Worm (Caenorhabditis elegans) whole organism, L1 larva: ENCODE data around the gene F43C1.5.
A peak's percentile ranks its signal among the peaks of the same experiment; 100 is the strongest.

Experiments
- F16B12.6 ChIP-seq: fragments of 150-350 bp; optimal IDR thresholded peaks from 2 replicates; lab custom pipeline; 2014; ENCODE audit warnings: missing biosample characterization, missing genetic modification characterization
- Y116A8C.19 ChIP-seq: sonication (generic microtip); optimal IDR thresholded peaks from 2 replicates; lab custom pipeline; 2016; ENCODE audit warnings: missing compliant biosample characterization, missing genetic modification characterization, borderline replicate concordance
- aha-1 ChIP-seq: fragments of 150-350 bp; optimal IDR thresholded peaks from 2 replicates; lab custom pipeline; 2014; ENCODE audit warnings: missing biosample characterization, missing genetic modification characterization
- ama-1 ChIP-seq: fragments of 150-350 bp; optimal IDR thresholded peaks from 2 replicates; lab custom pipeline; 2014
- blmp-1 ChIP-seq: fragments of 150-350 bp; optimal IDR thresholded peaks from 2 replicates; lab custom pipeline; 2014; ENCODE audit warnings: missing biosample characterization, missing genetic modification characterization
- ces-1 ChIP-seq: fragments of 150-350 bp; optimal IDR thresholded peaks from 2 replicates; lab custom pipeline; 2014; ENCODE audit warnings: missing biosample characterization, missing genetic modification reagents, missing genetic modification characterization
- efl-1 ChIP-seq, 4 experiments: fragments of 150-350 bp; optimal IDR thresholded peaks in 3 of 4; peaks in 1 of 4; 1 replicate in 1 of 4; 2 replicates in 3 of 4; lab custom pipeline; 2014; ENCODE audit warnings: missing biosample characterization in 2 of 4, missing genetic modification characterization in 2 of 4, missing genetic modification reagents in 2 of 4
- egl-13 ChIP-seq: sonication (generic microtip); optimal IDR thresholded peaks from 2 replicates; lab custom pipeline; 2016; ENCODE audit warnings: missing genotype, missing genetic modification reagents, missing genetic modification characterization, missing compliant biosample characterization
- egl-27 ChIP-seq, 2 experiments: fragments of 150-350 bp in 1 of 2; sonication (generic microtip); optimal IDR thresholded peaks; 3 replicates each; lab custom pipeline; 2017 to 2018; ENCODE audit warnings: missing biosample characterization in 2 of 2, missing genetic modification characterization in 2 of 2, missing genetic modification reagents in 2 of 2
- elt-3 ChIP-seq, 6 experiments: fragments of 150-350 bp in 1 of 6; sonication (generic microtip); optimal IDR thresholded peaks; 2 replicates each; lab custom pipeline; 2017 to 2018; ENCODE audit warnings: missing biosample characterization in 6 of 6, missing genetic modification characterization in 6 of 6, inconsistent platforms in 1 of 6
- ets-5 ChIP-seq: fragments of 200-800 bp; sonication (Bioruptor generic); IDR thresholded peaks from 2 replicates; pipeline ENCODE4 v1.3.6; 2022; ENCODE audit warnings: missing genetic modification characterization, missing compliant biosample characterization
- fos-1 ChIP-seq: fragments of 150-350 bp; optimal IDR thresholded peaks from 2 replicates; lab custom pipeline; 2014; ENCODE audit warnings: missing biosample characterization, missing genetic modification characterization
- hlh-17 ChIP-seq: fragments of 200-800 bp; sonication (Bioruptor generic); optimal IDR thresholded peaks from 2 replicates; lab custom pipeline; 2018; ENCODE audit warnings: missing genetic modification characterization, mild to moderate bottlenecking, missing compliant biosample characterization, moderate library complexity, borderline replicate concordance
- isw-1 ChIP-seq: fragments of 200-800 bp; sonication (Bioruptor generic); IDR thresholded peaks from 2 replicates; pipeline ENCODE4 v1.3.6; 2022; ENCODE audit warnings: missing genetic modification characterization, missing compliant biosample characterization
- lin-14 ChIP-seq: fragments of 200-800 bp; sonication (Bioruptor generic); optimal IDR thresholded peaks from 2 replicates; lab custom pipeline; 2018; ENCODE audit warnings: mild to moderate bottlenecking, missing genetic modification characterization, moderate library complexity, missing compliant biosample characterization
- lin-15B ChIP-seq: fragments of 150-350 bp; sonication (generic microtip); optimal IDR thresholded peaks from 3 replicates; lab custom pipeline; 2014; ENCODE audit warnings: missing biosample characterization, missing genetic modification characterization
- lsy-2 ChIP-seq, 2 experiments: fragments of 150-350 bp; optimal IDR thresholded peaks; 2 replicates each; lab custom pipeline; 2014; ENCODE audit warnings: missing biosample characterization in 2 of 2, missing genetic modification characterization in 2 of 2
- mab-9 ChIP-seq: fragments of 200-800 bp; sonication (Bioruptor generic); IDR thresholded peaks from 2 replicates; pipeline ENCODE4 v1.3.6; 2022; ENCODE audit warnings: missing genetic modification reagents, missing genetic modification characterization, missing compliant biosample characterization
- mep-1 ChIP-seq: fragments of 150-350 bp; optimal IDR thresholded peaks from 2 replicates; lab custom pipeline; 2014; ENCODE audit warnings: missing biosample characterization, missing genetic modification characterization
- nhr-12 ChIP-seq: sonication (generic microtip); optimal IDR thresholded peaks from 2 replicates; lab custom pipeline; 2017; ENCODE audit warnings: missing biosample characterization, missing genetic modification characterization
- nhr-20 ChIP-seq: sonication (generic microtip); optimal IDR thresholded peaks from 2 replicates; lab custom pipeline; 2016; ENCODE audit warnings: mild to moderate bottlenecking, missing genetic modification characterization, missing compliant biosample characterization
- nhr-28 ChIP-seq: fragments of 150-350 bp; optimal IDR thresholded peaks from 2 replicates; lab custom pipeline; 2014; ENCODE audit warnings: missing biosample characterization, missing genetic modification characterization
- nhr-76 ChIP-seq: sonication (generic microtip); optimal IDR thresholded peaks from 2 replicates; lab custom pipeline; 2017; ENCODE audit warnings: missing biosample characterization, missing genetic modification characterization
- nhr-85 ChIP-seq: sonication (generic microtip); peaks from one replicate; lab custom pipeline; 2016; ENCODE audit warnings: missing genetic modification characterization, inconsistent platforms, missing compliant biosample characterization
- pqm-1 ChIP-seq: sonication (generic microtip); optimal IDR thresholded peaks from 3 replicates; lab custom pipeline; 2017; ENCODE audit warnings: missing biosample characterization, missing genetic modification characterization
- skn-1 ChIP-seq: fragments of 150-350 bp; optimal IDR thresholded peaks from 2 replicates; lab custom pipeline; 2014; ENCODE audit warnings: missing biosample characterization, missing genetic modification characterization
- snpc-4 ChIP-seq: fragments of 150-350 bp; optimal IDR thresholded peaks from 2 replicates; lab custom pipeline; 2014; ENCODE audit warnings: missing biosample characterization, missing genetic modification characterization
- snu-23 ChIP-seq: sonication (generic microtip); optimal IDR thresholded peaks from 2 replicates; lab custom pipeline; 2016; ENCODE audit warnings: missing genetic modification characterization, missing compliant biosample characterization
- sox-4 ChIP-seq: sonication (generic microtip); optimal IDR thresholded peaks from 2 replicates; lab custom pipeline; 2016; ENCODE audit warnings: missing genetic modification characterization, missing compliant biosample characterization
- sptf-1 ChIP-seq: fragments of 150-350 bp; optimal IDR thresholded peaks from 2 replicates; lab custom pipeline; 2014; ENCODE audit warnings: missing biosample characterization, missing genetic modification characterization
- sup-37 ChIP-seq: fragments of 200-800 bp; sonication (Bioruptor generic); optimal IDR thresholded peaks from 2 replicates; lab custom pipeline; 2018; ENCODE audit warnings: mild to moderate bottlenecking, missing genetic modification characterization, missing compliant biosample characterization
- tbx-2 ChIP-seq: sonication (generic microtip); optimal IDR thresholded peaks from 2 replicates; lab custom pipeline; 2016; ENCODE audit warnings: missing genetic modification characterization, missing compliant biosample characterization
- tlp-1 ChIP-seq: fragments of 150-350 bp; optimal IDR thresholded peaks from 2 replicates; lab custom pipeline; 2014; ENCODE audit warnings: missing biosample characterization, missing genetic modification characterization
- unc-62 ChIP-seq: fragments of 150-350 bp; optimal IDR thresholded peaks from 2 replicates; lab custom pipeline; 2014; ENCODE audit warnings: missing biosample characterization, missing genetic modification reagents, missing genetic modification characterization

F43C1.5 gene

DNA sequence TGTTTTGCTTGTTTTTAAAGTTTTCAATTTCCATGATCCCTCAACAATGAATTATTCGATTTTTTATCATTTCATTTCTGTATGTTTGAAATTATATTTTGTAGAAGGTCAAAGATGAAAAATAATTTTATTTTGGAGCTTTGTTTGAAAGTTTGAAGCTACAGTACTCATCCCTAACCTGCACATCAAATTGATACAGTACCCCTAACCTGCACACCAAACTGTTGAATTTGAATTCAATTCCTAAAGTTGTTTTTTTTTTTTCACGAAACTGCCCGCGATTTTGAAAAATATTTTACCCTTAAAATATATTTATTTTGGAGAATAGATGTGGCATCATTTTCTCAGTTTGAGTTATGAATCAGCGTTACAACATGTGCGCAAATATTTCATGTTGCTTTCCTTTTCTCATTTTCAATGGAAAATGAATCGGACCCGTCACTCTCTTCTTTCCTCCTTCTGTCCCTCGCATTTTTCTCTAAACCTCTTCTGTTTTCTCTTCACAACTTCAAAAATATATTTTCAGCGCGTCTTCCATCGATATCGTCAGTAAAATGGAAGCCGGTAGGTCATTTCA, 23.1 kb upstream of the F43C1.5 start, which contains the start of gene R74.8:
Gene R74.8, plus strand, starts transcription at position 527 of the 577 bp plus-strand sequence.
- TF ChIP-seq lsy-2 (tag; optimal IDR thresholded peaks at IDR 0.05; lab: Kevin White, UChicago) (peak in 1 of 2 experiments; percentile 63), tlp-1 (no peak), blmp-1 (peak; percentile 28)

- no peak for TF ChIP-seq sox-4 (tag; lab: Kevin White, UChicago)
- no peak for TF ChIP-seq aha-1 (tag; lab: Kevin White, UChicago)
- no peak for TF ChIP-seq F16B12.6 (tag; lab: Kevin White, UChicago)
- no peak for TF ChIP-seq egl-13 (tag; lab: Kevin White, UChicago)
- TF ChIP-seq Y116A8C.19 (tag; lab: Kevin White, UChicago), result no peak
- TF ChIP-seq blmp-1, result peak; percentile 29
- TF ChIP-seq tlp-1, result no peak
Measured at ce11 chrIII:4208210-4208609, 20.7 kb upstream of the F43C1.5 start.

ce11 chrIII:4209188-4209587, 19.8 kb upstream of the F43C1.5 start, which contains the start of gene phlp-2:
Gene phlp-2, plus strand, starts transcription at chrIII:4209488.
- TF ChIP-seq F16B12.6 (tag; lab: Kevin White, UChicago) (no peak), hlh-17 (GFP tag; lab: Kevin White, UChicago) (no peak), nhr-12 (tag; lab: Kevin White, UChicago) (no peak), fos-1 (no peak), ets-5 (GFP tag; lab: Robert Waterston, UW) (no peak), snu-23 (GFP tag; lab: Kevin White, UChicago) (no peak), ama-1 (lab: Kevin White, UChicago) (no peak), nhr-76 (no peak), sptf-1 (tag; lab: Kevin White, UChicago) (no peak), efl-1 (optimal IDR thresholded peaks at IDR 0.05; lab: Kevin White, UChicago) (no peak), efl-1 (GFP tag; optimal IDR thresholded peaks at IDR 0.05 in 1 of 2; lab: Kevin White, UChicago) (no peak), mab-9 (GFP tag; lab: Robert Waterston, UW) (no peak), lin-14 (GFP tag; lab: Kevin White, UChicago) (no peak), lin-15B (no peak), sox-4 (tag; lab: Kevin White, UChicago) (no peak), ces-1 (GFP tag; lab: Kevin White, UChicago) (no peak), Y116A8C.19 (tag; lab: Kevin White, UChicago) (no peak), mep-1 (tag; lab: Kevin White, UChicago) (no peak), snpc-4 (tag; lab: Kevin White, UChicago) (no peak), elt-3 (tag; optimal IDR thresholded peaks at IDR 0.05; lab: Kevin White, UChicago) (no peak)

ce11 chrIII:4210661-4211060, 18.3 kb upstream of the F43C1.5 start:
- TF ChIP-seq nhr-12 (tag; lab: Kevin White, UChicago), result no peak
- no peak for TF ChIP-seq nhr-28 (tag; lab: Kevin White, UChicago)
- no peak for TF ChIP-seq pqm-1 (tag; lab: Kevin White, UChicago)
- TF ChIP-seq blmp-1, result no peak
- TF ChIP-seq egl-13 (tag; lab: Kevin White, UChicago), result no peak
- TF ChIP-seq isw-1, result no peak
- TF ChIP-seq sup-37 (GFP tag; lab: Kevin White, UChicago), result no peak
- no peak for TF ChIP-seq snpc-4 (tag; lab: Kevin White, UChicago)
- TF ChIP-seq egl-27 (tag; optimal IDR thresholded peaks at IDR 0.05; lab: Kevin White, UChicago), result no peak
- no peak for TF ChIP-seq nhr-85 (tag; lab: Kevin White, UChicago)
- TF ChIP-seq skn-1 (tag; lab: Kevin White, UChicago), result no peak
- no peak for TF ChIP-seq nhr-20 (tag; lab: Kevin White, UChicago)
- TF ChIP-seq elt-3 (tag; optimal IDR thresholded peaks at IDR 0.05; lab: Kevin White, UChicago), result no peak
- TF ChIP-seq snu-23 (GFP tag; lab: Kevin White, UChicago), result no peak
- TF ChIP-seq unc-62 (GFP tag; lab: Kevin White, UChicago), result no peak
- no peak for TF ChIP-seq F16B12.6 (tag; lab: Kevin White, UChicago)
- TF ChIP-seq tbx-2 (tag; lab: Kevin White, UChicago), result no peak
